Fruit fly (Drosophila melanogaster): ENCODE results near the gene Cpr65Au.

DNA sequence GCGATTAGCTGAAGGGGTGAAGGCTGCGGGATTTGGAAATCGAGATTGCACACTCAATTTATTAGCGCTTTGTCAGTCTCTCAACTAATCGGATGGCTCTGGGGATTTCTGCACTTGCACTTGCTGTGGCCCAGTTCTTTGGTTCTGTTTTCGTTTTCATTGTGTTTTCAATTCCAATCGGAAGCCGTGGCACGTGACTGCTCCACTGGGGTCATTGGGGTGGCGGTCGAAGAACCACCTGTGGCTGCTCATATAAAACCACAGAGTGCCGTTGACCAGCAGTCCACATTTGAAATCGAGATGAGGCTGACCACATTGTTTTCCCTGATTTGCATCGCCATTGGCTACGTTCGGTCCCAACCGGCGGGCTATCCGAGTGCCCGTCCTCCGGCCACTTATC lies 28.6 kb upstream of the Cpr65Au start, which contains the start of gene Cpr65Az:
- TF ChIP-seq Mio (GFP tag; optimal IDR thresholded peaks at IDR 0.05) (no peak), OdsH (GFP tag; optimal IDR thresholded peaks at IDR 0.05) (no peak), usp (GFP tag; optimal IDR thresholded peaks at IDR 0.05) (no peak), jim (GFP tag; optimal IDR thresholded peaks at IDR 0.05) (no peak), lola (GFP tag; optimal IDR thresholded peaks at IDR 0.05) (no peak), dmrt93B (GFP tag; optimal IDR thresholded peaks at IDR 0.05) (no peak), Abd-B (GFP tag; optimal IDR thresholded peaks at IDR 0.05) (no peak), fru (GFP tag; optimal IDR thresholded peaks at IDR 0.05) (no peak), Dfd (GFP tag; optimal IDR thresholded peaks at IDR 0.05) (no peak), Sp1 (GFP tag; optimal IDR thresholded peaks at IDR 0.05) (no peak), pan (optimal IDR thresholded peaks at IDR 0.05) (no peak), dl (GFP tag; optimal IDR thresholded peaks at IDR 0.05; ENCODE audit: insufficient read depth in 1 of 2, partially characterized antibody in 2 of 2) (no peak), rgr (GFP tag; optimal IDR thresholded peaks at IDR 0.05) (no peak), Myc (optimal IDR thresholded peaks at IDR 0.05) (no peak)

Measured in whole organism, wandering third instar larva.